Worm (Caenorhabditis elegans) whole organism, L1 larva: ENCODE measurements around the gene plpp-1.2.

ENCODE experiments used
- aly-2 ChIP-seq: fragments of 150-350 bp; optimal IDR thresholded peaks from 2 replicates; lab custom pipeline; 2014; ENCODE audit warnings: missing biosample characterization, missing genetic modification characterization
- nhr-11 ChIP-seq: fragments of 150-350 bp; optimal IDR thresholded peaks from 2 replicates; lab custom pipeline; 2014; ENCODE audit warnings: missing biosample characterization, missing genetic modification characterization

DNA sequence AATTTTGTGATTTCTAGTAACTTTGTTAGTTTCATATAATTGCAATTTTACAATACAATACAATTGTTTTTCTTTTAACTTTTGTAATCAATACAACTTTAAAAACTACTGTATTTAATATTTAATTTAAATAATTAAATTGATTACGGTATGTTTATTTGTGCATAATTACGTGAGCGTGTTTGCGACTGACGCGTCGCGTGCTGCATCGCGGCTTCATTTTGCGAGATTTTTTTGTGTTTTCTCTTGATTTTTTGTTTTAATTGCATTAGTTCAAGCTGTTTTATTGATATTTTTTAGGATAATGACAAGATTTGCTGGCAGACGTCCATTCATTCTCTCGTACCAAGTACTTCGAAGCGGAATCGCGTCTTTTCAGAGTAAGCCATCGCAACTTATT, 8.6 kb upstream of the plpp-1.2 start, which contains the start of gene T28D9.4:
- TF ChIP-seq nhr-11 (tag; lab: Kevin White, UChicago) (no peak), aly-2 (tag; lab: Kevin White, UChicago) (no peak)
